Worm (Caenorhabditis elegans) whole organism, L1 larva: ENCODE data around the gene Y58A7A.3.

Experiments used
- aly-2 ChIP-seq: fragments of 150-350 bp; optimal IDR thresholded peaks from 2 replicates; lab custom pipeline; 2014; ENCODE audit warnings: missing biosample characterization, missing genetic modification characterization
- ceh-82 ChIP-seq, 3 experiments: fragments of 150-350 bp in 1 of 3; sonication (generic microtip) in 2 of 3; optimal IDR thresholded peaks; 2 replicates each; lab custom pipeline; 2014 to 2017; ENCODE audit warnings: missing biosample characterization in 3 of 3, missing genetic modification characterization in 3 of 3
- ces-1 ChIP-seq: fragments of 150-350 bp; optimal IDR thresholded peaks from 2 replicates; lab custom pipeline; 2014; ENCODE audit warnings: missing biosample characterization, missing genetic modification reagents, missing genetic modification characterization
- dpl-1 ChIP-seq, 3 experiments: fragments of 150-350 bp in 2 of 3; sonication (generic microtip) in 1 of 3; optimal IDR thresholded peaks; 2 replicates each; lab custom pipeline; 2014 to 2017; ENCODE audit warnings: missing biosample characterization in 3 of 3, missing genetic modification characterization in 3 of 3, missing genetic modification reagents in 3 of 3
- fkh-10 ChIP-seq: sonication (generic microtip); optimal IDR thresholded peaks from 2 replicates; lab custom pipeline; 2017; ENCODE audit warnings: missing biosample characterization, missing genetic modification reagents, missing genetic modification characterization
- hlh-4 ChIP-seq: sonication (generic microtip); optimal IDR thresholded peaks from 2 replicates; lab custom pipeline; 2016; ENCODE audit warnings: mild to moderate bottlenecking, missing genetic modification characterization, missing compliant biosample characterization
- irx-1 ChIP-seq: sonication (generic microtip); optimal IDR thresholded peaks from 2 replicates; lab custom pipeline; 2016; ENCODE audit warnings: missing genetic modification characterization, missing compliant biosample characterization
- lir-3 ChIP-seq: sonication (generic microtip); optimal IDR thresholded peaks from 2 replicates; lab custom pipeline; 2016; ENCODE audit warnings: mild to moderate bottlenecking, missing genetic modification characterization, moderate library complexity, missing compliant biosample characterization; ENCODE audit not compliant: poor library complexity
- nhr-47 ChIP-seq: sonication (generic microtip); optimal IDR thresholded peaks from 2 replicates; lab custom pipeline; 2016; ENCODE audit warnings: mild to moderate bottlenecking, missing genetic modification characterization, moderate library complexity, missing compliant biosample characterization
- snpc-4 ChIP-seq: fragments of 150-350 bp; optimal IDR thresholded peaks from 2 replicates; lab custom pipeline; 2014; ENCODE audit warnings: missing biosample characterization, missing genetic modification characterization
- unc-130 ChIP-seq: fragments of 150-350 bp; optimal IDR thresholded peaks from 2 replicates; lab custom pipeline; 2017; ENCODE audit warnings: missing biosample characterization, missing genetic modification characterization, inconsistent platforms
- unc-62 ChIP-seq: fragments of 150-350 bp; optimal IDR thresholded peaks from 2 replicates; lab custom pipeline; 2014; ENCODE audit warnings: missing biosample characterization, missing genetic modification reagents, missing genetic modification characterization
- ztf-4 ChIP-seq: fragments of 150-350 bp; optimal IDR thresholded peaks from 2 replicates; lab custom pipeline; 2014; ENCODE audit warnings: missing biosample characterization, missing genetic modification characterization

DNA sequence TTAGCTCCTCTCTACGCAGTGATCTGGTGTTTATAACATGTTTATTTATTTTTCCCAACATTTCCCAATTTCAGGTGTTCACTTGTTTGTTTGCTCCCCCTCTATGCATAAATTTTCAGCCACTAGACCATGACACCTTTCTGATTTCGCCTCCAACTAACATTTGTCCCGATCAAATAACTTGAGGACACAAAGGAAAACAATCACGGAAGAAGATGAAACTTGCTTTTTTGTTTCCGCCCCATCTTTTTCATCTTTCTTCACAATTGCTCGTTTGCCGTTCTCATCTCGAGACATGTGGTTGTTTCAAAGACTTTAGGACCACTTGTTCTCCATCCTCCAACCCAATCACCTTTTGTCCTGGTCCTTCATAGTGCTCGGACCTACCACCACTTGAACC, 46.1 kb upstream of the Y58A7A.3 start, which contains the start of gene F14F9.5:
- TF ChIP-seq fkh-10 (GFP tag; lab: Kevin White, UChicago) (peak; percentile 81), hlh-4 (tag; lab: Kevin White, UChicago) (no peak), ces-1 (GFP tag; lab: Kevin White, UChicago) (no peak), unc-130 (no peak), ztf-4 (tag; lab: Kevin White, UChicago) (no peak), unc-62 (no peak), nhr-47 (tag; lab: Kevin White, UChicago) (no peak), dpl-1 (GFP tag; optimal IDR thresholded peaks at IDR 0.05; lab: Kevin White, UChicago) (no peak), snpc-4 (no peak), ceh-82 (tag; optimal IDR thresholded peaks at IDR 0.05; lab: Kevin White, UChicago) (no peak), aly-2 (tag; lab: Kevin White, UChicago) (no peak), lir-3 (tag; lab: Kevin White, UChicago) (no peak), irx-1 (tag; lab: Kevin White, UChicago) (no peak)
